Worm (Caenorhabditis elegans) whole organism, L4 larva: ENCODE measurements around the gene C04B4.6.
A peak's percentile ranks its signal among the peaks of the same experiment; 100 is the strongest.

Experiments used
- D1046.2 ChIP-seq: fragments of 200-800 bp; sonication (Bioruptor generic); IDR thresholded peaks from 2 replicates; pipeline ENCODE4 v1.3.6; 2022; ENCODE audit warnings: missing genetic modification characterization, missing compliant biosample characterization
- F37D6.2 ChIP-seq: sonication (generic microtip); optimal IDR thresholded peaks from 2 replicates; lab custom pipeline; 2016; ENCODE audit warnings: mild to moderate bottlenecking, missing genetic modification characterization, missing compliant biosample characterization
- F44E2.7 ChIP-seq: fragments of 200-800 bp; sonication (Bioruptor generic); IDR thresholded peaks from 2 replicates; pipeline ENCODE4 v2.1.2; 2022; ENCODE audit warnings: missing genetic modification characterization, missing compliant biosample characterization
- T26A8.4 ChIP-seq: fragments of 200-800 bp; sonication (Bioruptor generic); IDR thresholded peaks from 2 replicates; pipeline ENCODE4 v1.3.6; 2022; ENCODE audit warnings: missing genetic modification characterization, missing compliant biosample characterization
- Y48G9A.11 ChIP-seq: fragments of 200-800 bp; sonication (Bioruptor generic); IDR thresholded peaks from 2 replicates; pipeline ENCODE4 v1.3.6; 2022; ENCODE audit warnings: missing genetic modification reagents, missing genetic modification characterization, missing compliant biosample characterization
- Y5F2A.4 ChIP-seq: fragments of 200-800 bp; sonication (Bioruptor generic); optimal IDR thresholded peaks from 2 replicates; lab custom pipeline; 2018; ENCODE audit warnings: mild to moderate bottlenecking, missing genetic modification characterization, missing compliant biosample characterization
- aha-1 ChIP-seq: fragments of 150-350 bp; peaks from one replicate; lab custom pipeline; 2014; ENCODE audit warnings: missing biosample characterization, missing genetic modification characterization
- ama-1 ChIP-seq: fragments of 150-350 bp; optimal IDR thresholded peaks from 2 replicates; lab custom pipeline; 2014; ENCODE audit warnings: inconsistent platforms, mixed read lengths
- ceh-20 ChIP-seq: fragments of 200-800 bp; sonication (Bioruptor generic); IDR thresholded peaks from 2 replicates; pipeline ENCODE4 v1.3.6; 2022; ENCODE audit warnings: missing genetic modification reagents, missing genetic modification characterization, missing compliant biosample characterization
- ceh-28 ChIP-seq: fragments of 150-350 bp; optimal IDR thresholded peaks from 2 replicates; lab custom pipeline; 2014; ENCODE audit warnings: missing biosample characterization, missing genetic modification reagents, missing genetic modification characterization
- ceh-32 ChIP-seq: sonication (generic microtip); optimal IDR thresholded peaks from 2 replicates; lab custom pipeline; 2016; ENCODE audit warnings: mild to moderate bottlenecking, missing genetic modification characterization, missing compliant biosample characterization; ENCODE audit not compliant: poor library complexity
- daf-12 ChIP-seq: fragments of 150-350 bp; optimal IDR thresholded peaks from 2 replicates; lab custom pipeline; 2014; ENCODE audit warnings: missing biosample characterization, missing genetic modification reagents, missing genetic modification characterization
- daf-19 ChIP-seq: fragments of 200-800 bp; sonication (Bioruptor generic); conservative IDR thresholded peaks from 2 replicates; pipeline ENCODE4 v1.3.6; 2022; ENCODE audit warnings: missing genetic modification characterization, missing compliant biosample characterization
- egl-43 ChIP-seq: fragments of 200-800 bp; sonication (Bioruptor generic); IDR thresholded peaks from 2 replicates; pipeline ENCODE4 v1.3.6; 2022; ENCODE audit warnings: missing genetic modification reagents, missing genetic modification characterization, missing compliant biosample characterization
- hmg-1.1 ChIP-seq: fragments of 200-800 bp; sonication (Bioruptor generic); IDR thresholded peaks from 2 replicates; pipeline ENCODE4 v1.3.6; 2022; ENCODE audit warnings: missing genetic modification reagents, missing genetic modification characterization, missing compliant biosample characterization
- jun-1 ChIP-seq: fragments of 150-350 bp; optimal IDR thresholded peaks from 2 replicates; lab custom pipeline; 2014; ENCODE audit warnings: missing biosample characterization, missing genetic modification reagents, missing genetic modification characterization
- lin-1 ChIP-seq: fragments of 200-800 bp; sonication (Bioruptor generic); IDR thresholded peaks from 2 replicates; pipeline ENCODE4 v1.3.6; 2022; ENCODE audit warnings: missing genetic modification reagents, missing genetic modification characterization, missing compliant biosample characterization
- lin-15B ChIP-seq: fragments of 150-350 bp; sonication (generic microtip); optimal IDR thresholded peaks from 3 replicates; lab custom pipeline; 2014; ENCODE audit warnings: missing biosample characterization, missing genetic modification characterization
- lsy-2 ChIP-seq, 2 experiments: fragments of 150-350 bp in 1 of 2; sonication (generic microtip) in 1 of 2; optimal IDR thresholded peaks; 2 replicates each; lab custom pipeline; 2014 to 2017; ENCODE audit warnings: missing biosample characterization in 2 of 2, missing genetic modification characterization in 2 of 2
- mep-1 ChIP-seq: fragments of 150-350 bp; sonication (generic microtip); optimal IDR thresholded peaks from 3 replicates; lab custom pipeline; 2014; ENCODE audit warnings: missing biosample characterization, missing genetic modification characterization
- mes-2 ChIP-seq: sonication (generic microtip); optimal IDR thresholded peaks from 2 replicates; lab custom pipeline; 2016; ENCODE audit warnings: missing genotype, mild to moderate bottlenecking, missing genetic modification characterization, missing compliant biosample characterization; ENCODE audit not compliant: poor library complexity, severe bottlenecking
- nhr-41 ChIP-seq: fragments of 200-800 bp; sonication (Bioruptor generic); IDR thresholded peaks from 2 replicates; pipeline ENCODE4 v1.3.6; 2022; ENCODE audit warnings: missing genetic modification reagents, missing genetic modification characterization, missing compliant biosample characterization
- nhr-42 ChIP-seq: fragments of 200-800 bp; sonication (Bioruptor generic); IDR thresholded peaks from 2 replicates; pipeline ENCODE4 v1.3.6; 2022; ENCODE audit warnings: missing genetic modification characterization, missing compliant biosample characterization
- nhr-48 ChIP-seq: sonication (generic microtip); optimal IDR thresholded peaks from 2 replicates; lab custom pipeline; 2016; ENCODE audit warnings: mild to moderate bottlenecking, missing genetic modification characterization, missing compliant biosample characterization
- nhr-77 ChIP-seq: fragments of 150-350 bp; optimal IDR thresholded peaks from 2 replicates; lab custom pipeline; 2014; ENCODE audit warnings: missing biosample characterization, missing genetic modification characterization
- php-3 ChIP-seq: fragments of 200-800 bp; sonication (Bioruptor generic); IDR thresholded peaks from 2 replicates; pipeline ENCODE4 v1.3.6; 2022; ENCODE audit warnings: missing genetic modification reagents, missing genetic modification characterization, missing compliant biosample characterization
- pqm-1 ChIP-seq: sonication (generic microtip); optimal IDR thresholded peaks from 2 replicates; lab custom pipeline; 2017; ENCODE audit warnings: missing biosample characterization, missing genetic modification characterization
- saeg-2 ChIP-seq: fragments of 200-800 bp; sonication (Bioruptor generic); IDR thresholded peaks from 2 replicates; pipeline ENCODE4 v1.3.6; 2022; ENCODE audit warnings: missing genetic modification reagents, missing genetic modification characterization, missing compliant biosample characterization
- sdz-12 ChIP-seq: fragments of 200-800 bp; sonication (Bioruptor generic); optimal IDR thresholded peaks from 2 replicates; lab custom pipeline; 2018; ENCODE audit warnings: mild to moderate bottlenecking, missing genetic modification characterization, missing compliant biosample characterization
- snpc-1.2 ChIP-seq: fragments of 200-800 bp; sonication (Bioruptor generic); IDR thresholded peaks from 2 replicates; pipeline ENCODE4 v1.3.6; 2022; ENCODE audit warnings: missing genetic modification reagents, missing genetic modification characterization, missing compliant biosample characterization
- spr-1 ChIP-seq: sonication (generic microtip); optimal IDR thresholded peaks from 2 replicates; lab custom pipeline; 2016; ENCODE audit warnings: mild to moderate bottlenecking, missing genetic modification characterization, missing compliant biosample characterization
- spr-3 ChIP-seq: fragments of 200-800 bp; sonication (Bioruptor generic); optimal IDR thresholded peaks from 2 replicates; lab custom pipeline; 2018; ENCODE audit warnings: mild to moderate bottlenecking, missing genetic modification characterization, missing compliant biosample characterization
- unc-130 ChIP-seq: sonication (generic microtip); optimal IDR thresholded peaks from 2 replicates; lab custom pipeline; 2016; ENCODE audit warnings: missing genetic modification reagents, missing genetic modification characterization, missing compliant biosample characterization
- unc-39 ChIP-seq: sonication (generic microtip); optimal IDR thresholded peaks from 2 replicates; lab custom pipeline; 2017; ENCODE audit warnings: missing biosample characterization, missing genetic modification characterization
- unc-62 ChIP-seq, 3 experiments: fragments of 150-350 bp in 1 of 3; sonication (generic microtip); optimal IDR thresholded peaks in 2 of 3; peaks in 1 of 3; 1 replicate in 1 of 3; 2 replicates in 2 of 3; lab custom pipeline; 2014 to 2017; ENCODE audit warnings: missing biosample characterization in 3 of 3, missing genetic modification characterization in 3 of 3, missing genetic modification reagents in 3 of 3, missing genotype in 1 of 3
- zag-1 ChIP-seq: fragments of 150-350 bp; optimal IDR thresholded peaks from 2 replicates; lab custom pipeline; 2014; ENCODE audit warnings: missing biosample characterization, missing genetic modification characterization
- zfp-2 ChIP-seq: sonication (generic microtip); optimal IDR thresholded peaks from 2 replicates; lab custom pipeline; 2016; ENCODE audit warnings: mild to moderate bottlenecking, missing genetic modification characterization, missing compliant biosample characterization

The C04B4.6 gene

DNA sequence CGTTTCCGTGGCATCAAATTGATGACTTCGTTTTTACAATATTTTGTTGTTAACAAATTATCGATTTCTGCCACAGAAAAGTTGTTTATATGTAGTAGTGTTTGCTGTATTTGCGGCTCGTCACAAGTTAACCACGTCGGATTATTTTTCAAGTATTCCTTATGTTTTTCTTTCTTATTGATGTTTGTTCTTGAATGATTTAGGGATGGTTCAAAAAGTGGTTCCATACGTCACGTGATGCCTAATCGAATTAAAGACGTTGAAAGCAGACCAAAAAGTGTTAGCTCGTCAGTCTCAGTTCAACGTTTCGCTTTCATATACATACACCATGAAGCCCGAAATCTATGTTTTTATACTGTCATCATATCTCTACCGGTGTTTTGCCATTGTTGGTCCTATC, 10.0 kb upstream of the C04B4.6 start, which contains the start of gene lips-2:
Gene lips-2, plus strand, starts transcription at position 301 of the 400 bp plus-strand sequence.
- no peak for TF ChIP-seq spr-3
- no peak for TF ChIP-seq nhr-41
- TF ChIP-seq ceh-20 (GFP tag; lab: Robert Waterston, UW) = no peak
- no peak for TF ChIP-seq mes-2
- no peak for TF ChIP-seq F37D6.2 (tag; lab: Kevin White, UChicago)
- no peak for TF ChIP-seq pqm-1
- no peak for TF ChIP-seq zfp-2
- no peak for TF ChIP-seq daf-19
- TF ChIP-seq spr-1 (tag; lab: Kevin White, UChicago) = no peak
- no peak for TF ChIP-seq snpc-1.2
- TF ChIP-seq saeg-2 (GFP tag; lab: Robert Waterston, UW) = no peak

DNA sequence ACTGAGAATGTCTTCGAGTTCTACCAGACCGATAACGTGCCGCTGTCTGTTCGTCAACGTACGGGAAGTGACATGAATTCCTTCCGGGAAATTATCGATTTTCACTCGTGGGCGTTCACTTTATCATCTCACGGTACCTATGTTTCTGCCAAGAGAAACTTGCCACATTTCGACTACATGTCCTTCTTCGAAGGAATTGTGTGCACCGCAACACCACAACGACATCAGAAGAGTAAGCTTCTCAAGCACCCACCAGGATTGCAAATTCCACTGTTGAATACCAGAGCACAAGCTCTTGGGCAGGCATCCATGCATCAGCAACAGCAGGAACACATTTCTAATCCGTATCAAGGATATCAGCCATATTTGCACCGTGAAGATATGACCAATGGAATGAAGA, 8.7 kb upstream of the C04B4.6 start:
- TF ChIP-seq aha-1 (tag; lab: Kevin White, UChicago) = peak; percentile 63
- TF ChIP-seq unc-62 (GFP tag; optimal IDR thresholded peaks at IDR 0.05 in 1 of 2; lab: Kevin White, UChicago) = peak in 1 of 2 experiments; percentile 91
- no peak for TF ChIP-seq unc-62 (tag; optimal IDR thresholded peaks at IDR 0.05; lab: Kevin White, UChicago)
- no peak for TF ChIP-seq nhr-41

DNA sequence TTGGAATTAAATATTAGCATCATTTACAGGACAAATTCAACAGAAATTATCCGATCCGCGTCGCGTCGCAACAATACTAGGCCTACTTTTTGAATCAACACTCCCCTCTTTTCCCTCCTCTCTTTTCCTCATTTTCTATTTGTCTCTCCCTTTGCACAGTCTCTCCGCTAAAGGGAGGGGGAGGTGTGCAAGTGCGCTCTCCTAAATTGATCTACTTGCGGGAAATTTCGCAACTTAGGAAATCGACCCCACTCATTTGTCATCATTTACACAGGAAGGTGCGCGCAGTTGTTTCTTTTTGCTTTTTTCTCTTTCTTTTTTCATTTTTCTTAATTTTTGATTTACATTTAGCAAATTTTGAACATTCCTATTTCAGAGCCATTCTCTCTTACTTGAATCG, 7.4 kb upstream of the C04B4.6 start, which contains the start of gene C04B4.2:
Gene C04B4.2, plus strand, starts transcription at position 371 of the 400 bp plus-strand sequence.
- no peak for TF ChIP-seq saeg-2 (GFP tag; lab: Robert Waterston, UW)
- TF ChIP-seq D1046.2 (GFP tag; lab: Robert Waterston, UW) = no peak

DNA sequence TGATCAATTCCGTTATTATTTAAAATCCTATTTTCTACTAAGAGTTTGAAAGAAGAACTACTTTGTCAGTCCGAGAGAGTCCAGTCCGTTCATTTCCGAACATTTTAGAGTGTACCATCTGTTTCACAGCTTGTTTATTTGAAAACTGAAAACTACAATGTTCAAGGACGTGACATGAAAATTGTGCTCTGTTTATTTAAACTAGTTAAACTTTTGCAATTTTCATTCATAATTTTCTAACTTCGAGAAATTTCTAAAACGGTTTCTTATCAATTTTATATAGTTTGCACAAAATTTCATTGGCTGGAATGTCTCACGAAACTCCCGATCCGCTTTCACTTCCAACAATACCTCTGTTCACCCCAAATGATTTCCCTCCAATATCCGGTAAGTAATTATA, 5.0 kb upstream of the C04B4.6 start, which contains the start of gene C04B4.1:
Gene C04B4.1, plus strand, starts transcription at position 301 of the 400 bp plus-strand sequence.
- TF ChIP-seq nhr-77 (no peak), daf-12 (tag; lab: Kevin White, UChicago) (no peak), pqm-1 (no peak)

DNA sequence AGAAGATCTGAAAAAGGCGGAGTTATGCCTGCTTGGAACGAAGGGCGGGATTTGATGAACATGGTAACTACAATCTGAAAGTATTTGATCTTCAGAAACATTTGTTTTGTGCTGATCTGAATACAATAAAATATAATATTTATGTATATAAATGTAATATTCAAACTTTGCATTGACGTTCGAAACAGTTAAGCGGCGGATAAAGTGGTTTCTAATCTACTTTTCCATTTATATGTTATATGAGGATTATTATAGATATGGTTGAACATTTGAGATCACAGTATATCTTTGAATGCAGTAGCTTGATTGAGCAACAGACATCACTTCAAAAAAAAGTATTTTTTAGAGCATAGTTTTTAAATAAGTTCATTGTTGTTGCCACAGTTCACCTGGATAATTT, 1.6 kb downstream of the C04B4.6 start, which contains the start of gene H19J13.2:
Gene H19J13.2, minus strand, starts transcription at position 101 of the 400 bp plus-strand sequence.
- TF ChIP-seq lsy-2 (tag; optimal IDR thresholded peaks at IDR 0.05; lab: Kevin White, UChicago) (no peak), mep-1 (tag; lab: Kevin White, UChicago) (no peak), egl-43 (GFP tag; lab: Robert Waterston, UW) (no peak), unc-39 (tag; lab: Kevin White, UChicago) (no peak), ceh-32 (tag; lab: Kevin White, UChicago) (no peak), saeg-2 (GFP tag; lab: Robert Waterston, UW) (no peak), ama-1 (no peak), nhr-42 (GFP tag; lab: Robert Waterston, UW) (no peak), jun-1 (tag; lab: Kevin White, UChicago) (no peak), unc-130 (GFP tag; lab: Kevin White, UChicago) (no peak)

DNA sequence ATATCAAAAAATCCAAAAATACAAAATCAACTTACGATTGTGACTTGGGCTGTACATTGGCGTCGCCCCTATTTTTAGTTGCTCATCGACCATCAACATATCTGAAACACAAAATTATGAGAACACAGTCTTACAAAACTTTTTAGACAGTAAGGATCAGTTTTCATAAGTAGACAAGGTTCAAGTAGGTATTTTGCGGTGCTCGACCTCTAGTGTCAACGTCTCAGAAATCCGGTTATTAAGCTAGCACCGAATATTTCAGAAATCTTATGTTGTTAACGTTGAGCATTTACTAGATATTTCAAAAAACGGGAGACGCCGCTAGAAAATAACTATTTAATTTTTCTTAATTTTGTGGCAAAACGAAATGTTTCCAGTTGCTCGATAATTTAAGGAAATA, 4.6 kb downstream of the C04B4.6 start, which contains the start of gene otpl-8:
Gene otpl-8, minus strand, starts transcription at position 101 of the 400 bp plus-strand sequence.
- TF ChIP-seq saeg-2 (GFP tag; lab: Robert Waterston, UW) (no peak), nhr-48 (tag; lab: Kevin White, UChicago) (no peak), unc-62 (GFP tag; optimal IDR thresholded peaks at IDR 0.05 in 1 of 2; lab: Kevin White, UChicago) (no peak), unc-62 (tag; optimal IDR thresholded peaks at IDR 0.05; lab: Kevin White, UChicago) (no peak), zag-1 (tag; lab: Kevin White, UChicago) (no peak), lin-15B (tag; lab: Kevin White, UChicago) (no peak), hmg-1.1 (GFP tag; lab: Robert Waterston, UW) (no peak), lin-1 (GFP tag; lab: Robert Waterston, UW) (no peak), sdz-12 (no peak), F44E2.7 (GFP tag; lab: Robert Waterston, UW) (no peak), php-3 (GFP tag; lab: Robert Waterston, UW) (no peak), ceh-28 (tag; lab: Kevin White, UChicago) (no peak), Y5F2A.4 (GFP tag; lab: Kevin White, UChicago) (no peak), Y48G9A.11 (GFP tag; lab: Robert Waterston, UW) (no peak), T26A8.4 (GFP tag; lab: Robert Waterston, UW) (no peak)
